Fruit fly (Drosophila melanogaster) whole organism: ENCODE measurements around the gene TwdlC.
A peak's percentile ranks its signal among the peaks of the same experiment; 100 is the strongest.

Source experiments
- CG8478 ChIP-seq: fragments of >200 bp; optimal IDR thresholded peaks from 2 replicates; lab custom pipeline; 2018; ENCODE audit warnings: inconsistent platforms
- Dll ChIP-seq: fragments of >200 bp; optimal IDR thresholded peaks from 2 replicates; lab custom pipeline; 2017
- EcR ChIP-seq, 2 experiments: fragments of >200 bp; optimal IDR thresholded peaks; 2 replicates each; lab custom pipeline; 2017; ENCODE audit warnings: missing biosample characterization in 2 of 2, missing genetic modification characterization in 2 of 2, missing genetic modification reagents in 2 of 2
- pan ChIP-seq: fragments of >200 bp; optimal IDR thresholded peaks from 2 replicates; lab custom pipeline; 2017
- psq ChIP-seq: fragments of >200 bp; optimal IDR thresholded peaks from 2 replicates; lab custom pipeline; 2017
- usp ChIP-seq: fragments of >200 bp; optimal IDR thresholded peaks from 2 replicates; lab custom pipeline; 2017; ENCODE audit warnings: missing biosample characterization, missing genetic modification characterization, mixed read lengths

The TwdlC gene

DNA sequence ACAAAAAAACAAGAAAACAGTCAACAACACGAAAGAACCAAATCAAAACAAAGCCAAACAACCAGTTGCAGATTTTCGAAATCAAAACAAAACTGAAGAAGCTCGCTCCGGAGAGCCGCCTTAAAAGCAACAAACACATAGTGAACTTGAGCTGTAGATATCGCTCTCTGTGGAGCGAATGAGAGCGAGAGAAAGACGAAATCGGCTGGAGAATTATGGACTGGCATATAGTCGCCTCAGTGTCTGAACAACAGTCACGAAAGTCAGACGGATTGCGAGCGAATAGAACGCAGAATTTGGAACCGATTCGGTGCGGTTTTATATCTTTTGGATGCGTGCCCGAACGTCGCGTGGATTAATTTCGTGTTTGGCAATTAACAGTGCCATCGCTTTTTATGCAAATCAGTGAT, 14.3 kb upstream of the TwdlC start:
- no peak for TF ChIP-seq usp (GFP tag; lab: Kevin White, UChicago)
- no peak for TF ChIP-seq Dll (lab: Kevin White, UChicago)
- TF ChIP-seq EcR (GFP tag; optimal IDR thresholded peaks at IDR 0.05; lab: Kevin White, UChicago) = no peak
- TF ChIP-seq psq (lab: Kevin White, UChicago) = no peak
- no peak for TF ChIP-seq CG8478 (lab: Kevin White, UChicago)
- no peak for TF ChIP-seq pan (lab: Kevin White, UChicago)

DNA sequence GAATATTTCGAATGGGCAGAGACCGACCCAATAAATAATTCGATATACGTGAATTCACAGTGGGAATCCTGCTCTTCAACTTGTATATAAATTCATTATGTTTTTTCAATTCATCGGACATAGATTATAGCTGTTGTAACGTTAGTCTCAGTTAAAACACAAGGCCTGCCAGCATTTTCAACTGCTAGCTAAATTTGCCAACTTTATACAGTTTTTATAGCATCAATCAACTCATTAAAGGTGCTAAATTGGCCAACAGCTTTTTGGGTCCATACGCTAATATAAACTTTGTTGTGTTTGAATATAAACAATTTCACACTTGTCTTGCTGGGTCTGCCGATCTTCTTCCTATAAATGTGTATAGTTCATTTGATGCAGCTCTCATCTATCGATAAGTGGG, 12.5 kb upstream of the TwdlC start:
- TF ChIP-seq CG8478 (lab: Kevin White, UChicago) = no peak
- TF ChIP-seq psq (lab: Kevin White, UChicago) = no peak
- no peak for TF ChIP-seq Dll (lab: Kevin White, UChicago)
- no peak for TF ChIP-seq pan (lab: Kevin White, UChicago)
- TF ChIP-seq usp (GFP tag; lab: Kevin White, UChicago) = no peak
- TF ChIP-seq EcR (GFP tag; optimal IDR thresholded peaks at IDR 0.05; lab: Kevin White, UChicago) = no peak

DNA sequence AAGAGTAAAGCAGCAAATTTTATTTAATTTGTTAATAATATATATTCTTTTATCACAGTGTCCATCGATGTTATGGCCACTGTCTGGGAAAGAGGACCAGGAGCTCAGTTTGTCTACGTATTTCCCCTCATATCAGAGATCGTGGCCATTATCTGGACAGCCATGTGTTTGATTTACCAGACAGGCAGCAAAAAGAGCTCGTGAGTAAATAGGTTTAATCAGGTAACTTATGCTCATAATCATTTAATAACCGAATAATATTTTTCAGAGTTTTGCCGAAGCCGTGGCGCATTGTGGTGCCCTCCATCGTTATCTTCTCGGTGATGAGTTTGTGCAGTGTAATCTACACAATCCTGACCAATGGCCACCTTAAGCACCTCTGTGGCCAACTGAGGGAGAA, 10.2 kb upstream of the TwdlC start:
- TF ChIP-seq pan (lab: Kevin White, UChicago) (no peak), CG8478 (lab: Kevin White, UChicago) (no peak), psq (lab: Kevin White, UChicago) (no peak), usp (GFP tag; lab: Kevin White, UChicago) (no peak), Dll (lab: Kevin White, UChicago) (no peak), EcR (GFP tag; optimal IDR thresholded peaks at IDR 0.05; lab: Kevin White, UChicago) (no peak)

DNA sequence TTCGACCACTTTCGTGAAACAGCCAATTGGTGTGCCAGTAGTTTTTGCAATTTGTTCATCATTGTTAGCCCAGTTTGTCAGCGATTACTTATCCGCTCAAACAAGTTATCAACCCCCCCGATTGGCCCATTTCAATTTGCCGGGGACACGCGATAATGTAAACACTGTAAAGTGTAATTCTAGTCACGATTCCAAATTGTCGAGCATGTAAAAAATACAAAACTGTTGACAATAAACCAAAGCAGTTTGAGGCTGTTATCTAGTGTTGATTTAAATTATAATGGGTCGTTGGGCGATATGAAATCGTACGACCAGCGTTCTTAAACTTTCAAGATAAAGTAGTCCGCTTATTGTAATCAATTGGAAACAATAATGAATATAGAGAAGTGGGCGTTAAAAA, 7.2 kb upstream of the TwdlC start:
- TF ChIP-seq Dll (lab: Kevin White, UChicago) = no peak
- TF ChIP-seq CG8478 (lab: Kevin White, UChicago) = no peak
- no peak for TF ChIP-seq EcR (GFP tag; optimal IDR thresholded peaks at IDR 0.05; lab: Kevin White, UChicago)
- TF ChIP-seq usp (GFP tag; lab: Kevin White, UChicago) = no peak
- TF ChIP-seq pan (lab: Kevin White, UChicago) = no peak
- no peak for TF ChIP-seq psq (lab: Kevin White, UChicago)

DNA sequence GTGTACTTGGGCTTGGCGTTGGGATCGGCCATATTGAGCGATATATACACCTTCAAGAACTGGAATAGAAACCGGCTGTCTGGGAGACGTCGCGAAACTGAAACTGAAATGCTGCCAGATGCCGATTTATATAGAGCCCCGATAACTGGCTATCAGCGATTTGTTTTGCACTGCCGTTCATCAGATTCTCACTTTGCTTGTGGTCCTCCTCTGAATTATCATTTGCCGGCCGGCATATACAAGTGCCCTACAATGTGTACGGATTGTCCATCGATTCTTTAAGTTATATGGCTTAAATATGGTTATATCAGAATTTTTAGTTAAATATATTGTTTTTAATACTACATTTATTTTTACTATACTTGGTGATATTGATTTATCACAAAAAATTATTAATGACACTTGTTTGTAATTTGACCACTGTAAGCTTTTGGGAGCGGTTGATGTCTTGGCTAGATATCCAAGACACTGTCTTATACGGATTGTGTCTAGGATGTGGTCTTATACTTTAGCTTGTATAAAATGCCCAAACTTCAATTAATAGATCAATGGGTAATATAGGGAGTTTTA, 6.1 kb upstream of the TwdlC start, which contains the start of gene CG31075:
Gene CG31075, minus strand, starts transcription at position 106 of the 570 bp plus-strand sequence.
- peak; percentile 41 for TF ChIP-seq psq (lab: Kevin White, UChicago)
- TF ChIP-seq CG8478 (lab: Kevin White, UChicago) = no peak

DNA sequence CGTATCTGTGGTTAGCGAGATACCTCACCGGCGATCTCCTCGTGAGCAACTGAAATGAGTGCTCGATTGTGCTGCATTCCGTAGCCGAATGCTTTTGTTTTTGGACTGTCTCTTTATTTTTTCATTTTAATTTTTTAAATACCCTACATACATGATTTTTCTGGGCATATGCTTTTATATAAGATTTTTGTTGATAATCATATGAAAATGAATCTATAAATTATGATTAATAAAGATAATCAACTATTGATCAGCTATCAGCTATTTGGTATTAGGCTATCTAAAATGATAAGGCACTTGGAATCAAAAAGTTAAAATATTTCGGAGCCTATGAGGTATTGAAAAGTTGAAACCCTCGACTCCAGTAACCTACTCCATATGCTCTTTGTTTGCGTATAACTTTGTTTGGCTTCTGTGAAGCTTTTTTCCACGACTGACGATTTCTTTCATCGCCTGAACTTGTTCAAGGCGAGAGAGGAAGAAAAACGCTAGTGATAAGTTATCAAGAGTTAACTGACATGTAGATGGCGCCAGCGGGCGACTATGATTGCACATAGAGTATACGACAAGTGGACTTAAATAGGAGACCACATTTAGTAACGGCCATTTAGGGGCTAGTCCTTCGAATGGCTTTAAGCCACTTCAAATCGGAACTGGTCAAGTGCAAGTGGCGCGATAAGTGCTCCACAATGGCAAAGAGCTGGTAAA, 4.7 kb upstream of the TwdlC start, which contains the start of gene CG31076:
Gene CG31076, minus strand, starts transcription at position 51 of the 708 bp plus-strand sequence.
- TF ChIP-seq usp (GFP tag; lab: Kevin White, UChicago) = no peak
- no peak for TF ChIP-seq CG8478 (lab: Kevin White, UChicago)
- no peak for TF ChIP-seq Dll (lab: Kevin White, UChicago)
- TF ChIP-seq pan (lab: Kevin White, UChicago) = peak; percentile 83
- no peak for TF ChIP-seq psq (lab: Kevin White, UChicago)
- TF ChIP-seq EcR (GFP tag; optimal IDR thresholded peaks at IDR 0.05; lab: Kevin White, UChicago) = peak in 1 of 2 experiments; percentile 43

DNA sequence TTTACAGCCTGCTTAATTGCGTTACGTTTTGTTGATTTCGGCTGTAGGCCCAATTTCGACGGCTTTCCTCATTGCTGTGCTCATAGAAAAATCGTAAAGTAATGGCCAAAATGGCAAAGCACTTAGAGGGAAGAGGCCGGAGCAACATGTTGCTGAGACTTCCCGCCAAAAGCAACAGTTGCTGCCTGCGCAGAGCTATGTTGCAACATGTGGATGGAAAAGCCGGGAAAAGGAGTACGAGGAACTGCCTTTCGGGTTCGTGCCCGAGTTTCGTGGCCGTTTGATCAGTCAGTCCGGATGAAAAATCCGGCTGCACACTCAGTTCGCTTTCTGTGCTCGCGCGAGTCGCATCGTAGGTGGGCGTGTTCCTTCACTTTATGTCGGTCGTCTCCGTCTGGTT, 2.0 kb downstream of the TwdlC start, which contains the start of gene RYa-R:
Gene RYa-R, plus strand, starts transcription at position 339 of the 400 bp plus-strand sequence.
- TF ChIP-seq pan (lab: Kevin White, UChicago) (no peak), EcR (GFP tag; optimal IDR thresholded peaks at IDR 0.05; lab: Kevin White, UChicago) (no peak), CG8478 (lab: Kevin White, UChicago) (no peak), Dll (lab: Kevin White, UChicago) (no peak), usp (GFP tag; lab: Kevin White, UChicago) (no peak), psq (lab: Kevin White, UChicago) (no peak)

DNA sequence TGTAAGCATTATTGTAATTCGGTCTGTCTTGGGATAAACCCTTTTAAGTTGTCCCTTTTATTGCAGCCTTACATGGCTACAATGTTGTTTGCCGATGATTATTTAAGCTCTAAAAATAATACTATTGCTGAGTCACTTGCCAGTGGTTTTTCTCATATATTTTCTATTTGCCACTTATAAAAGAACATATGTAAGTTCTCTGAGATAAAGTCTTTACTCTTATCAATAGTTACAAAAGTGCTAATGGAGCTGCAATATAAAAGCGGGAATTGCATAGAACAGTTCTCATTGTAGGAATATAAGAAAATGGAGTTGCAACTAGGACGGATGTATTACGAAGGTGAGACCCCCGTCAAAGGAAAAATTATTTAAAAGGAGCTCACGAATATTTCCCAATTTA, 4.8 kb downstream of the TwdlC start, which contains the start of gene CG31077:
Gene CG31077, plus strand, starts transcription at position 301 of the 400 bp plus-strand sequence.
- no peak for TF ChIP-seq CG8478 (lab: Kevin White, UChicago)
- TF ChIP-seq Dll (lab: Kevin White, UChicago) = no peak
- TF ChIP-seq psq (lab: Kevin White, UChicago) = no peak

DNA sequence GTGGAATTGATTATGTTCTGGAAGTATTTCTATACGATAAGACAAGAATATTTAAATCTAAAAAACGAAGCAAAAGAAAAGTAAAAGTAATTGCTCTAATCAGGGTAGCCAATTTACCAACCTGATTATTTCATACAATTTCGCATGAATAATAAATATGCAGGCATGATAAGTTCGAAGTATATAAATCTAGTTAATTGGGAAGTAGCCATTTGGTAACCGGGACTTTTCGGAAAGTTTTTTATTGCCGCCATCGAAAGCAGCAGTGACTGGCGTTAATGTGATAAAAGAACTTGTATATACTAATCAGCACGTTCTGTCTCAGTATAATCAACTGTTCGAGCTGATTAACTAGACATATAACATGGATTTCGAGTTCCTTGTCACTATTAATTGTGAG, 8.2 kb downstream of the TwdlC start:
- TF ChIP-seq Dll (lab: Kevin White, UChicago) (no peak), usp (GFP tag; lab: Kevin White, UChicago) (no peak), CG8478 (lab: Kevin White, UChicago) (no peak), EcR (GFP tag; optimal IDR thresholded peaks at IDR 0.05; lab: Kevin White, UChicago) (no peak), psq (lab: Kevin White, UChicago) (no peak), pan (lab: Kevin White, UChicago) (no peak)

DNA sequence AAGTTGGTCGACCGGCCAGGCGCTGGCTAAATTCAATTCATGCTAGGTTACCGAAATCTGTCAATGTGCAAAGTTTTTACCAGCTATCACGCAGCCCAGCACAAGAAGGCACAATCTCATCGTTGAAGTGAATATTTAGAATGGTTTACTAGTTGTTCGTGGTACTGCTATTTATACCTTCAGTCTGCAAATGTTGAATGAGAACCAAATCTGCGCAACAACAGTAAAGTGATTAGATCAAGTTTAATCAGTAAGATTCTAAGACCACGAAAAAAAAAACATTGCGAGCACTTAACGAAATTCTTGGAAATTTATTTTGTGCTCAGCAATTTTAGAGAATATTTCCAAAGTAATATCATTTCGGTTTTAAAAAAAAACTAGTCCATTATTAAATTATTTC, 10.7 kb downstream of the TwdlC start, which contains the start of gene CG6296:
Gene CG6296, minus strand, starts transcription at position 132 of the 400 bp plus-strand sequence.
- TF ChIP-seq usp (GFP tag; lab: Kevin White, UChicago) (no peak), pan (lab: Kevin White, UChicago) (no peak), psq (lab: Kevin White, UChicago) (no peak), CG8478 (lab: Kevin White, UChicago) (no peak), EcR (GFP tag; optimal IDR thresholded peaks at IDR 0.05; lab: Kevin White, UChicago) (no peak)

DNA sequence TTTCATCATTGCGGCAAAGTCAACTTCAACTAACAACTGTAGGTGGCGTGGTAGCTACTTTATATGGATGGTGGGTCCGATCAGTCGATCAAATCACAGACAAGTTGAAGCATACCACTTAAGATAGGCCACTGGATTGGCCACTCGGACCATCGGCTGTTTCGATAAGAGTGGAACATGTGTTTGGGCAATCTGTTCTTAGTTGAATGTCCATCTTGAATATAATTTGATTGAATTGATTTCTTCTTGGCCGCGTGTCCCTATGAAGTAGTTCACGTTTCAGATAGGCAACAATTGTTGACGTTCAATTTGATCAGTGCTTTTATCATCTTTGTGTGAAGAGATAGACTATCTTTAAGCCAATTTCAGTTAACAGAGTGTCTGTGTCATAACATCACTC, 12.4 kb downstream of the TwdlC start, which contains the start of gene CG6295:
Gene CG6295, minus strand, starts transcription at position 34 of the 400 bp plus-strand sequence.
- TF ChIP-seq EcR (GFP tag; optimal IDR thresholded peaks at IDR 0.05; lab: Kevin White, UChicago) = no peak
- no peak for TF ChIP-seq psq (lab: Kevin White, UChicago)
- TF ChIP-seq CG8478 (lab: Kevin White, UChicago) = no peak
- no peak for TF ChIP-seq usp (GFP tag; lab: Kevin White, UChicago)
- no peak for TF ChIP-seq Dll (lab: Kevin White, UChicago)
- TF ChIP-seq pan (lab: Kevin White, UChicago) = no peak
